Fruit fly (Drosophila melanogaster) whole organism, embryonic: ENCODE results near the gene CG31278.

Source experiments
- Asciz ChIP-seq: fragments of 200-800 bp; sonication (Bioruptor generic); optimal IDR thresholded peaks from 2 replicates; lab custom pipeline; 2017; ENCODE audit warnings: missing biosample characterization, mild to moderate bottlenecking, missing genetic modification characterization, missing genetic modification reagents
- Atf-2 ChIP-seq: fragments of 200-800 bp; sonication (Bioruptor generic); optimal IDR thresholded peaks from 2 replicates; lab custom pipeline; 2016; ENCODE audit warnings: missing biosample characterization, missing genetic modification characterization
- Atf3 ChIP-seq: fragments of 200-800 bp; sonication (Bioruptor generic); optimal IDR thresholded peaks from 3 replicates; lab custom pipeline; 2016; ENCODE audit warnings: missing biosample characterization, missing genetic modification characterization
- CG10267 ChIP-seq: fragments of 200-800 bp; sonication (Bioruptor generic); optimal IDR thresholded peaks from 2 replicates; lab custom pipeline; 2018; ENCODE audit warnings: missing biosample characterization, mild to moderate bottlenecking, missing genetic modification characterization, moderate library complexity
- CG10274 ChIP-seq: fragments of 200-800 bp; sonication (Bioruptor generic); optimal IDR thresholded peaks from 3 replicates; lab custom pipeline; 2017; ENCODE audit warnings: missing biosample characterization, mild to moderate bottlenecking, missing genetic modification characterization
- CG10654 ChIP-seq: fragments of 200-800 bp; sonication (Bioruptor generic); optimal IDR thresholded peaks from 2 replicates; lab custom pipeline; 2016; ENCODE audit warnings: missing biosample characterization, missing genetic modification characterization
- CG11247 ChIP-seq: fragments of 200-800 bp; sonication (Bioruptor generic); IDR thresholded peaks from 2 replicates; pipeline ENCODE4 v1.3.6; 2022; ENCODE audit warnings: missing biosample characterization, missing genetic modification characterization
- CG13424 ChIP-seq: fragments of 200-800 bp; sonication (Bioruptor generic); optimal IDR thresholded peaks from 2 replicates; lab custom pipeline; 2019; ENCODE audit warnings: missing biosample characterization, mild to moderate bottlenecking, missing genetic modification characterization, moderate library complexity
- CG14014 ChIP-seq: fragments of 200-800 bp; sonication (Bioruptor generic); IDR thresholded peaks from 2 replicates; pipeline ENCODE4 v1.3.6; 2022; ENCODE audit warnings: missing biosample characterization, missing genetic modification characterization
- CG14667 ChIP-seq: fragments of 200-800 bp; sonication (Bioruptor generic); IDR thresholded peaks from 2 replicates; pipeline ENCODE4 v1.3.6; 2022; ENCODE audit warnings: missing biosample characterization, missing genetic modification characterization
- CG16813 ChIP-seq: fragments of 200-800 bp; sonication (Bioruptor generic); IDR thresholded peaks from 3 replicates; pipeline ENCODE4 v1.3.6; 2022; ENCODE audit warnings: missing biosample characterization, missing genetic modification characterization; ENCODE audit not compliant: partially characterized antibody
- CG17186 ChIP-seq: fragments of 200-800 bp; sonication (Bioruptor generic); optimal IDR thresholded peaks from 3 replicates; lab custom pipeline; 2017; ENCODE audit warnings: missing biosample characterization, missing genetic modification reagents, missing genetic modification characterization
- CG3281 ChIP-seq: fragments of 200-800 bp; sonication (Bioruptor generic); optimal IDR thresholded peaks from 3 replicates; lab custom pipeline; 2017; ENCODE audit warnings: missing biosample characterization, mild to moderate bottlenecking, missing genetic modification characterization
- CG3407 ChIP-seq: fragments of 200-800 bp; sonication (Bioruptor generic); optimal IDR thresholded peaks from 2 replicates; lab custom pipeline; 2018; ENCODE audit warnings: missing biosample characterization, mild to moderate bottlenecking, missing genetic modification characterization
- CG6765 ChIP-seq: fragments of 200-800 bp; sonication (Bioruptor generic); optimal IDR thresholded peaks from 3 replicates; lab custom pipeline; 2017; ENCODE audit warnings: missing biosample characterization, mild to moderate bottlenecking, missing genetic modification characterization
- Camta ChIP-seq: fragments of 200-800 bp; sonication (Bioruptor generic); optimal IDR thresholded peaks from 2 replicates; lab custom pipeline; 2016; ENCODE audit warnings: missing biosample characterization, missing genetic modification characterization
- Chrac-16 ChIP-seq: fragments of 200-800 bp; sonication (Bioruptor generic); optimal IDR thresholded peaks from 3 replicates; lab custom pipeline; 2016; ENCODE audit warnings: missing biosample characterization, missing genetic modification characterization
- HHEX ChIP-seq: fragments of 200-800 bp; sonication (Bioruptor generic); optimal IDR thresholded peaks from 3 replicates; lab custom pipeline; 2017; ENCODE audit warnings: missing biosample characterization, mild to moderate bottlenecking, missing genetic modification characterization, missing genetic modification reagents
- NK7.1 ChIP-seq: fragments of 200-800 bp; sonication (Bioruptor generic); optimal IDR thresholded peaks from 3 replicates; lab custom pipeline; 2016; ENCODE audit warnings: missing biosample characterization, missing genetic modification characterization
- Ptx1 ChIP-seq: fragments of 200-800 bp; sonication (Bioruptor generic); IDR thresholded peaks from 2 replicates; pipeline ENCODE4 v1.3.6; 2022; ENCODE audit warnings: missing biosample characterization, missing genetic modification characterization
- Rx ChIP-seq: fragments of 200-800 bp; sonication (Bioruptor generic); IDR thresholded peaks from 2 replicates; pipeline ENCODE4 v1.3.6; 2022; ENCODE audit warnings: missing biosample characterization, missing genetic modification characterization
- Stat92E ChIP-seq, 3 experiments: fragments of >200 bp in 2 of 3; fragments of 200-800 bp in 1 of 3; sonication (Bioruptor generic) in 1 of 3; optimal IDR thresholded peaks; 2 replicates each; lab custom pipeline; 2017 to 2019; ENCODE audit warnings: missing biosample characterization in 3 of 3, missing genetic modification characterization in 3 of 3, mild to moderate bottlenecking in 1 of 3, moderate library complexity in 1 of 3
- Taf1 ChIP-seq: fragments of 200-800 bp; sonication (Bioruptor generic); IDR thresholded peaks from 2 replicates; pipeline ENCODE4 v1.3.6; 2022; ENCODE audit warnings: missing biosample characterization, missing genetic modification characterization
- Trl ChIP-seq, 3 experiments: fragments of >200 bp in 2 of 3; fragments of 200-800 bp in 1 of 3; sonication (Bioruptor generic) in 1 of 3; optimal IDR thresholded peaks; 2 replicates in 1 of 3; 3 replicates in 2 of 3; lab custom pipeline; 2016 to 2017; ENCODE audit warnings: missing biosample characterization in 1 of 3, missing genetic modification characterization in 1 of 3
- Usf ChIP-seq: fragments of 200-800 bp; sonication (Bioruptor generic); optimal IDR thresholded peaks from 2 replicates; lab custom pipeline; 2017; ENCODE audit warnings: missing genotype, missing biosample characterization, missing genetic modification characterization
- abd-A ChIP-seq: fragments of 200-800 bp; sonication (Bioruptor generic); optimal IDR thresholded peaks from 3 replicates; lab custom pipeline; 2019; ENCODE audit warnings: missing biosample characterization, mild to moderate bottlenecking, missing genetic modification characterization, moderate library complexity
- ato ChIP-seq: fragments of 200-800 bp; sonication (Bioruptor generic); IDR thresholded peaks from 2 replicates; pipeline ENCODE4 v1.3.6; 2022; ENCODE audit warnings: missing biosample characterization, missing genetic modification characterization; ENCODE audit not compliant: partially characterized antibody
- ci ChIP-seq: fragments of 200-800 bp; sonication (Bioruptor generic); IDR thresholded peaks from 3 replicates; pipeline ENCODE4 v1.3.6; 2022; ENCODE audit warnings: missing biosample characterization, missing genetic modification characterization
- croc ChIP-seq: fragments of 200-800 bp; sonication (Bioruptor generic); conservative IDR thresholded peaks from 3 replicates; pipeline ENCODE4 v1.3.6; 2022; ENCODE audit warnings: missing biosample characterization, missing genetic modification characterization
- crp ChIP-seq, 2 experiments: fragments of 200-800 bp; sonication (Bioruptor generic); optimal IDR thresholded peaks; 2 replicates in 1 of 2; 3 replicates in 1 of 2; lab custom pipeline; 2017; ENCODE audit warnings: missing biosample characterization in 2 of 2, missing genetic modification characterization in 2 of 2, mild to moderate bottlenecking in 1 of 2, moderate library complexity in 1 of 2
- eve ChIP-seq, 2 experiments: fragments of >200 bp; optimal IDR thresholded peaks; 2 replicates each; lab custom pipeline; 2017; ENCODE audit warnings: missing biosample characterization in 2 of 2, missing genetic modification characterization in 2 of 2
- ewg ChIP-seq: fragments of 200-800 bp; sonication (Bioruptor generic); optimal IDR thresholded peaks from 3 replicates; lab custom pipeline; 2017; ENCODE audit warnings: mild to moderate bottlenecking, missing biosample characterization, missing genetic modification reagents, missing genetic modification characterization
- fd3F ChIP-seq: fragments of 200-800 bp; sonication (Bioruptor generic); optimal IDR thresholded peaks from 2 replicates; lab custom pipeline; 2018; ENCODE audit warnings: missing biosample characterization, mild to moderate bottlenecking, missing genetic modification characterization, moderate library complexity
- gsb ChIP-seq: fragments of 200-800 bp; sonication (Bioruptor generic); IDR thresholded peaks from 2 replicates; pipeline ENCODE4 v1.3.6; 2022; ENCODE audit warnings: missing biosample characterization, missing genetic modification characterization
- lab ChIP-seq: fragments of 200-800 bp; sonication (Bioruptor generic); optimal IDR thresholded peaks from 3 replicates; lab custom pipeline; 2017; ENCODE audit warnings: missing biosample characterization, missing genetic modification characterization, mild to moderate bottlenecking, moderate library complexity, missing genetic modification reagents
- lola ChIP-seq, 3 experiments: fragments of >200 bp in 2 of 3; fragments of 200-800 bp in 1 of 3; sonication (Bioruptor generic) in 1 of 3; optimal IDR thresholded peaks; 2 replicates each; lab custom pipeline; 2017 to 2019; ENCODE audit warnings: missing biosample characterization in 3 of 3, missing genetic modification characterization in 3 of 3, mild to moderate bottlenecking in 1 of 3, moderate library complexity in 1 of 3
- nau ChIP-seq: fragments of 200-800 bp; sonication (Bioruptor generic); optimal IDR thresholded peaks from 3 replicates; lab custom pipeline; 2017; ENCODE audit warnings: missing biosample characterization, mild to moderate bottlenecking, missing genetic modification characterization, missing genetic modification reagents
- oc ChIP-seq: fragments of 200-800 bp; sonication (Bioruptor generic); optimal IDR thresholded peaks from 2 replicates; lab custom pipeline; 2018; ENCODE audit warnings: missing biosample characterization, mild to moderate bottlenecking, missing genetic modification characterization, moderate library complexity
- pho ChIP-seq: fragments of 200-800 bp; sonication (Bioruptor generic); optimal IDR thresholded peaks from 2 replicates; lab custom pipeline; 2016; ENCODE audit warnings: missing biosample characterization, missing genetic modification characterization
- pum ChIP-seq: fragments of 200-800 bp; sonication (Bioruptor generic); optimal IDR thresholded peaks from 2 replicates; lab custom pipeline; 2016; ENCODE audit warnings: missing biosample characterization, missing genetic modification characterization
- ro ChIP-seq: fragments of 200-800 bp; sonication (Bioruptor generic); IDR thresholded peaks from 2 replicates; pipeline ENCODE4 v1.3.6; 2022; ENCODE audit warnings: missing biosample characterization, missing genetic modification characterization
- salm ChIP-seq: fragments of 200-800 bp; sonication (Bioruptor generic); optimal IDR thresholded peaks from 2 replicates; lab custom pipeline; 2018; ENCODE audit warnings: missing biosample characterization, mild to moderate bottlenecking, missing genetic modification characterization
- sim ChIP-seq: fragments of 200-800 bp; sonication (Bioruptor generic); IDR thresholded peaks from 2 replicates; pipeline ENCODE4 v1.3.6; 2022; ENCODE audit warnings: missing biosample characterization, missing genetic modification characterization
- sqz ChIP-seq: fragments of 200-800 bp; sonication (Bioruptor generic); optimal IDR thresholded peaks from 3 replicates; lab custom pipeline; 2018; ENCODE audit warnings: missing biosample characterization, mild to moderate bottlenecking, missing genetic modification characterization
- tgo ChIP-seq: fragments of 200-800 bp; sonication (Bioruptor generic); IDR thresholded peaks from 3 replicates; pipeline ENCODE4 v1.3.6; 2022; ENCODE audit warnings: missing biosample characterization, missing genetic modification characterization
- tup ChIP-seq: fragments of 200-800 bp; sonication (Bioruptor generic); optimal IDR thresholded peaks from 2 replicates; lab custom pipeline; 2016; ENCODE audit warnings: missing biosample characterization, mild to moderate bottlenecking, missing genetic modification characterization, moderate library complexity
- unc-4 ChIP-seq: fragments of 200-800 bp; sonication (Bioruptor generic); IDR thresholded peaks from 2 replicates; pipeline ENCODE4 v1.3.6; 2022; ENCODE audit warnings: missing biosample characterization, missing genetic modification characterization; ENCODE audit not compliant: partially characterized antibody
- zen ChIP-seq: fragments of 200-800 bp; sonication (Bioruptor generic); optimal IDR thresholded peaks from 3 replicates; lab custom pipeline; 2018; ENCODE audit warnings: missing biosample characterization, mild to moderate bottlenecking, missing genetic modification characterization, moderate library complexity

CG31278 gene

DNA sequence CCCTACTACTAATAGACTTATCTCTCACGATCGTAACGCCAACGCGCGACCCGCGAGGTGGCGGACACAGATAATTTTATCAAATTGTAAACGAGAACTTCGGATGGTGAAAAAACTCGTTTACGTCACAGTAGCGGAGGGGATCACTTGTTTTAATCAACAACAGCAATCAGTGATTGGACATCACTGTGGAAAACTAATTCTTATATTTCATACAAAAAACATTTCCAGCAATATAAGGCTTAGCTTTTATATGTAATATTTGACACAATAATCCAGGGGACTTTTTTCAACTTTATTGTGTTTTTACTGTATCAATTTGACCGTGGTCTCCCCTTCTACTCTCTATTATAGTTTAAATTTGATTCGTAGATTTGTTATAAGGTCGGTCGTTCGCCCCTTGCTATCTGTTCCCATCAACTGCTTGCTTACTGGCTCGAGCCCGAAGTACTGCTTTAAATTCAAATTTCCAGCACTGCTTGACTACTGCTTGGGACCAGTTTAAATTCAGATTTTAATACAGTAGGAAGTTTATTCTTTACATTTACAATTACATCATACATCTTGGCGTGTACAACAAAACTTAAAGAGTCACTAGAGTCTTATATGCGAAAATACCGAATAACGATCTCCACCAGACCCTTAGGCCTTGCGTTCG is 30.8 kb downstream of the CG31278 start, which contains the start of gene CG6465 (continued):
- no peak for TF ChIP-seq ro
- TF ChIP-seq salm (tag; lab: Kevin White, UChicago) = no peak
- no peak; the same call in 2 of the 3 replicates for TF ChIP-seq ci
- no peak for TF ChIP-seq pum (GFP tag; lab: Kevin White, UChicago)
- TF ChIP-seq Ptx1 (GFP tag; lab: Robert Waterston, UW) = peak; percentile 54
- TF ChIP-seq tup = no peak
- TF ChIP-seq tgo (GFP tag; lab: Robert Waterston, UW) = peak; percentile 22; the same call in 1 of the 3 replicates
- TF ChIP-seq crp (GFP tag; optimal IDR thresholded peaks at IDR 0.05; lab: Kevin White, UChicago) = no peak
- TF ChIP-seq lola (GFP tag; optimal IDR thresholded peaks at IDR 0.05; lab: Kevin White, UChicago) = no peak
- TF ChIP-seq sqz = peak; percentile 18
- peak; percentile 17 for TF ChIP-seq CG10267 (tag; lab: Kevin White, UChicago)
- no peak for TF ChIP-seq CG11247 (GFP tag; lab: Robert Waterston, UW)
- no peak for TF ChIP-seq fd3F (GFP tag; lab: Kevin White, UChicago)
- TF ChIP-seq sim (GFP tag; lab: Robert Waterston, UW) = no peak
- TF ChIP-seq CG14014 (GFP tag; lab: Robert Waterston, UW) = no peak
- TF ChIP-seq unc-4 (GFP tag; lab: Robert Waterston, UW) = 0 out of 2 replicates have a peak, but pooled peaks have one; percentile 20
- TF ChIP-seq gsb (GFP tag; lab: Robert Waterston, UW) = peak; percentile 50; the same call in 1 of the 2 replicates
- peak; percentile 25 for TF ChIP-seq CG3281 (GFP tag; lab: Kevin White, UChicago)
- TF ChIP-seq Chrac-16 (GFP tag; lab: Kevin White, UChicago) = no peak
- peak; percentile 32 for TF ChIP-seq CG10274
- no peak for TF ChIP-seq ewg (GFP tag; lab: Kevin White, UChicago)
- no peak for TF ChIP-seq CG10654
- TF ChIP-seq Rx = no peak
- peak; percentile 17 for TF ChIP-seq CG13424 (tag; lab: Kevin White, UChicago)
- TF ChIP-seq CG3407 (GFP tag; lab: Kevin White, UChicago) = no peak
- peak; percentile 33 for TF ChIP-seq Camta
- TF ChIP-seq lab (GFP tag; lab: Kevin White, UChicago) = peak; percentile 68
- no peak for TF ChIP-seq ato
- no peak for TF ChIP-seq zen (tag; lab: Kevin White, UChicago)
- TF ChIP-seq eve (GFP tag; optimal IDR thresholded peaks at IDR 0.05; lab: Kevin White, UChicago) = peak in 1 of 2 experiments; percentile 79
- TF ChIP-seq nau (GFP tag; lab: Kevin White, UChicago) = no peak
- TF ChIP-seq CG14667 (GFP tag; lab: Robert Waterston, UW) = no peak
- no peak for TF ChIP-seq Taf1 (GFP tag; lab: Robert Waterston, UW)
- no peak for TF ChIP-seq NK7.1 (GFP tag; lab: Kevin White, UChicago)
- TF ChIP-seq pho (GFP tag; lab: Kevin White, UChicago) = no peak
- TF ChIP-seq Atf-2 (GFP tag; lab: Kevin White, UChicago) = no peak
- no peak for TF ChIP-seq HHEX
- peak; percentile 12 for TF ChIP-seq Asciz (GFP tag; lab: Kevin White, UChicago)
- TF ChIP-seq oc (tag; lab: Kevin White, UChicago) = no peak
- no peak for TF ChIP-seq Stat92E (GFP tag; optimal IDR thresholded peaks at IDR 0.05; lab: Kevin White, UChicago)
- no peak for TF ChIP-seq croc (GFP tag; lab: Robert Waterston, UW)
- no peak; the same call in 2 of the 3 replicates for TF ChIP-seq CG16813
- TF ChIP-seq Usf (GFP tag; lab: Kevin White, UChicago) = no peak
- TF ChIP-seq Atf3 (GFP tag; lab: Kevin White, UChicago) = no peak
- no peak for TF ChIP-seq Trl (optimal IDR thresholded peaks at IDR 0.05; lab: Kevin White, UChicago)
- TF ChIP-seq Trl (GFP tag; optimal IDR thresholded peaks at IDR 0.05; lab: Kevin White, UChicago) = no peak
- peak; percentile 64 for TF ChIP-seq abd-A
- no peak for TF ChIP-seq CG6765
- TF ChIP-seq CG17186 = no peak
